Fruit fly (Drosophila melanogaster): ENCODE measurements around the gene Spn77Bc.

Gene Spn77Bc

dm6 chr3L:20353726-20354332 lies 11.4 kb downstream of the Spn77Bc start:
- peak; percentile 46 for TF ChIP-seq vri (GFP tag; optimal IDR thresholded peaks at IDR 0.05)
- peak; percentile 85 for TF ChIP-seq svp (GFP tag)
- no peak for TF ChIP-seq CG32006 (GFP tag; optimal IDR thresholded peaks at IDR 0.05)
- TF ChIP-seq Sox15 (GFP tag; optimal IDR thresholded peaks at IDR 0.05), result no peak
- no peak for TF ChIP-seq eg (GFP tag; IDR thresholded peaks at IDR 0.05)
- TF ChIP-seq net (GFP tag; optimal IDR thresholded peaks at IDR 0.05), result no peak
- TF ChIP-seq Eip93F (GFP tag; optimal IDR thresholded peaks at IDR 0.05), result peak; percentile 19
- no peak for TF ChIP-seq CG10669 (GFP tag; optimal IDR thresholded peaks at IDR 0.05)
- no peak for TF ChIP-seq ss (GFP tag; optimal IDR thresholded peaks at IDR 0.05)
- TF ChIP-seq Eip78C (GFP tag), result no peak
- no peak for TF ChIP-seq fd85E (GFP tag; optimal IDR thresholded peaks at IDR 0.05)
- no peak for TF ChIP-seq CG7368 (GFP tag; optimal IDR thresholded peaks at IDR 0.05)
- no peak for TF ChIP-seq pdm3 (GFP tag; optimal IDR thresholded peaks at IDR 0.05)
- no peak for TF ChIP-seq CG3032 (tag; optimal IDR thresholded peaks at IDR 0.05)
- TF ChIP-seq CG6808 (GFP tag; optimal IDR thresholded peaks at IDR 0.05), result no peak
- TF ChIP-seq dsx (GFP tag; optimal IDR thresholded peaks at IDR 0.05; ENCODE audit: poor library complexity, severe bottlenecking), result no peak
- peak; percentile 8 for TF ChIP-seq CG31627 (GFP tag; optimal IDR thresholded peaks at IDR 0.05)
- TF ChIP-seq Sox102F (GFP tag; optimal IDR thresholded peaks at IDR 0.05), result no peak
- TF ChIP-seq Sox14 (GFP tag; optimal IDR thresholded peaks at IDR 0.05), result no peak
- no peak for TF ChIP-seq fd59A (GFP tag; optimal IDR thresholded peaks at IDR 0.05)
- peak; percentile 30 for TF ChIP-seq esn (GFP tag; optimal IDR thresholded peaks at IDR 0.05)
- no peak for TF ChIP-seq Hr4 (GFP tag; optimal IDR thresholded peaks at IDR 0.05)
- no peak for TF ChIP-seq CG8319 (GFP tag; optimal IDR thresholded peaks at IDR 0.05)
- no peak for TF ChIP-seq Ets21C (GFP tag; optimal IDR thresholded peaks at IDR 0.05)
- no peak for TF ChIP-seq Lpt (GFP tag; optimal IDR thresholded peaks at IDR 0.05)
- no peak for TF ChIP-seq salr (GFP tag; optimal IDR thresholded peaks at IDR 0.05)
- no peak for TF ChIP-seq CG8632 (GFP tag; optimal IDR thresholded peaks at IDR 0.05)
- TF ChIP-seq CG11762 (GFP tag; optimal IDR thresholded peaks at IDR 0.05; ENCODE audit: insufficient read depth), result peak; percentile 6
- no peak for TF ChIP-seq spab (GFP tag; optimal IDR thresholded peaks at IDR 0.05)
- TF ChIP-seq cyc (GFP tag; optimal IDR thresholded peaks at IDR 0.05), result no peak
- TF ChIP-seq CG15336 (GFP tag; IDR thresholded peaks at IDR 0.05), result peak; percentile 48
- TF ChIP-seq dac (GFP tag; optimal IDR thresholded peaks at IDR 0.05), result no peak

dm6 chr3L:20354363-20354762 lies 11.9 kb downstream of the Spn77Bc start:
- TF ChIP-seq esn (GFP tag; optimal IDR thresholded peaks at IDR 0.05), result no peak
- TF ChIP-seq svp (GFP tag), result no peak
- TF ChIP-seq Hr39 (GFP tag; optimal IDR thresholded peaks at IDR 0.05), result no peak
- TF ChIP-seq Ets96B (tag; optimal IDR thresholded peaks at IDR 0.05), result no peak
- TF ChIP-seq salr (GFP tag; optimal IDR thresholded peaks at IDR 0.05), result no peak
- TF ChIP-seq CG1621 (tag; optimal IDR thresholded peaks at IDR 0.05), result no peak
- TF ChIP-seq acj6 (GFP tag; optimal IDR thresholded peaks at IDR 0.05), result no peak
- TF ChIP-seq CG10669 (GFP tag; optimal IDR thresholded peaks at IDR 0.05), result no peak
- no peak for TF ChIP-seq Met (GFP tag; optimal IDR thresholded peaks at IDR 0.05)
- no peak for TF ChIP-seq CG6808 (GFP tag; optimal IDR thresholded peaks at IDR 0.05)
- no peak for TF ChIP-seq CG10631 (GFP tag; optimal IDR thresholded peaks at IDR 0.05)
- TF ChIP-seq fd85E (GFP tag; optimal IDR thresholded peaks at IDR 0.05), result no peak
- no peak for TF ChIP-seq CG4318 (GFP tag; optimal IDR thresholded peaks at IDR 0.05)
- TF ChIP-seq CG15336 (GFP tag; IDR thresholded peaks at IDR 0.05), result no peak
- TF ChIP-seq Eip93F (GFP tag; optimal IDR thresholded peaks at IDR 0.05), result no peak
- no peak for TF ChIP-seq dac (GFP tag; optimal IDR thresholded peaks at IDR 0.05)
